Fruit fly (Drosophila melanogaster) whole organism, embryonic: Measurements from ENCODE around the gene CG32280.

ENCODE experiments used
- Asciz ChIP-seq: fragments of 200-800 bp; sonication (Bioruptor generic); optimal IDR thresholded peaks from 2 replicates; lab custom pipeline; 2017; ENCODE audit warnings: missing biosample characterization, mild to moderate bottlenecking, missing genetic modification characterization, missing genetic modification reagents
- Atf3 ChIP-seq: fragments of 200-800 bp; sonication (Bioruptor generic); optimal IDR thresholded peaks from 3 replicates; lab custom pipeline; 2016; ENCODE audit warnings: missing biosample characterization, missing genetic modification characterization
- B-H2 ChIP-seq: fragments of 200-800 bp; sonication (Bioruptor generic); optimal IDR thresholded peaks from 2 replicates; lab custom pipeline; 2018; ENCODE audit warnings: missing biosample characterization, mild to moderate bottlenecking, missing genetic modification characterization
- CG12155 ChIP-seq: fragments of 200-800 bp; sonication (Bioruptor generic); optimal IDR thresholded peaks from 3 replicates; lab custom pipeline; 2016; ENCODE audit warnings: missing biosample characterization, missing genetic modification characterization
- CG14965 ChIP-seq: fragments of 200-800 bp; sonication (Bioruptor generic); optimal IDR thresholded peaks from 2 replicates; lab custom pipeline; 2016; ENCODE audit warnings: missing biosample characterization, missing genetic modification characterization, borderline replicate concordance
- CG15479 ChIP-seq: fragments of 200-800 bp; sonication (Bioruptor generic); optimal IDR thresholded peaks from 3 replicates; lab custom pipeline; 2019; ENCODE audit warnings: missing biosample characterization, mild to moderate bottlenecking, missing genetic modification characterization, moderate library complexity
- CG1602 ChIP-seq: fragments of 200-800 bp; sonication (Bioruptor generic); optimal IDR thresholded peaks from 3 replicates; lab custom pipeline; 2016; ENCODE audit warnings: missing biosample characterization, missing genetic modification characterization
- CG17359 ChIP-seq: fragments of 200-800 bp; sonication (Bioruptor generic); optimal IDR thresholded peaks from 3 replicates; lab custom pipeline; 2018; ENCODE audit warnings: missing biosample characterization, mild to moderate bottlenecking, missing genetic modification characterization, moderate library complexity
- CG17568 ChIP-seq: fragments of 200-800 bp; sonication (Bioruptor generic); optimal IDR thresholded peaks from 2 replicates; lab custom pipeline; 2018; ENCODE audit warnings: missing biosample characterization, mild to moderate bottlenecking, missing genetic modification characterization, moderate library complexity
- CG1832 ChIP-seq: fragments of 200-800 bp; sonication (Bioruptor generic); optimal IDR thresholded peaks from 2 replicates; lab custom pipeline; 2017; ENCODE audit warnings: missing biosample characterization, mild to moderate bottlenecking, missing genetic modification characterization, inconsistent platforms
- CG32772 ChIP-seq: fragments of 200-800 bp; sonication (Bioruptor generic); IDR thresholded peaks from 2 replicates; pipeline ENCODE4 v1.3.6; 2022; ENCODE audit warnings: missing biosample characterization, missing genetic modification characterization
- CG3726 ChIP-seq: fragments of 200-800 bp; sonication (Bioruptor generic); IDR thresholded peaks from 3 replicates; pipeline ENCODE4, ENCODE4 v1.3.6; 2022; ENCODE audit warnings: missing biosample characterization, missing genetic modification characterization
- CG4617 ChIP-seq: fragments of 200-800 bp; sonication (Bioruptor generic); optimal IDR thresholded peaks from 3 replicates; lab custom pipeline; 2016; ENCODE audit warnings: missing biosample characterization, missing genetic modification characterization, borderline replicate concordance
- CG4854 ChIP-seq: fragments of 200-800 bp; sonication (Bioruptor generic); optimal IDR thresholded peaks from 2 replicates; lab custom pipeline; 2016; ENCODE audit warnings: missing biosample characterization, missing genetic modification characterization, inconsistent platforms
- CG5245 ChIP-seq: fragments of 200-800 bp; sonication (Bioruptor generic); optimal IDR thresholded peaks from 3 replicates; lab custom pipeline; 2016; ENCODE audit warnings: missing biosample characterization, missing genetic modification characterization
- CG6175 ChIP-seq: fragments of 200-800 bp; sonication (Bioruptor generic); IDR thresholded peaks from 3 replicates; pipeline ENCODE4 v1.3.6; 2022; ENCODE audit warnings: missing biosample characterization, missing genetic modification characterization
- CG7963 ChIP-seq: fragments of 200-800 bp; sonication (Bioruptor generic); IDR thresholded peaks from 3 replicates; pipeline ENCODE4 v1.3.6; 2022; ENCODE audit warnings: missing biosample characterization, missing genetic modification characterization; ENCODE audit not compliant: partially characterized antibody
- CG9797 ChIP-seq: fragments of 200-800 bp; sonication (Bioruptor generic); optimal IDR thresholded peaks from 3 replicates; lab custom pipeline; 2018; ENCODE audit warnings: missing biosample characterization, mild to moderate bottlenecking, missing genetic modification characterization
- CTCF ChIP-seq: fragments of 200-800 bp; sonication (Bioruptor generic); optimal IDR thresholded peaks from 2 replicates; lab custom pipeline; 2017; ENCODE audit warnings: missing biosample characterization, mild to moderate bottlenecking, missing genetic modification characterization, moderate library complexity
- Elba2 ChIP-seq: fragments of 200-800 bp; sonication (Bioruptor generic); optimal IDR thresholded peaks from 3 replicates; lab custom pipeline; 2016; ENCODE audit warnings: missing biosample characterization, missing genetic modification characterization
- Hey ChIP-seq: fragments of 200-800 bp; sonication (Bioruptor generic); optimal IDR thresholded peaks from 3 replicates; lab custom pipeline; 2018; ENCODE audit warnings: missing biosample characterization, mild to moderate bottlenecking, missing genetic modification characterization
- Hmr ChIP-seq: fragments of 200-800 bp; sonication (Bioruptor generic); optimal IDR thresholded peaks from 3 replicates; lab custom pipeline; 2017; ENCODE audit warnings: mild to moderate bottlenecking, missing biosample characterization, missing genetic modification reagents, missing genetic modification characterization
- Hr3 ChIP-seq: fragments of 200-800 bp; sonication (Bioruptor generic); optimal IDR thresholded peaks from 3 replicates; lab custom pipeline; 2016; ENCODE audit warnings: missing biosample characterization, missing genetic modification characterization
- Rfx ChIP-seq: fragments of 200-800 bp; sonication (Bioruptor generic); IDR thresholded peaks from 2 replicates; pipeline ENCODE4 v1.3.6; 2022; ENCODE audit warnings: missing biosample characterization, missing genetic modification characterization
- Spps ChIP-seq: fragments of 200-800 bp; sonication (Bioruptor generic); optimal IDR thresholded peaks from 2 replicates; lab custom pipeline; 2018; ENCODE audit warnings: missing biosample characterization, mild to moderate bottlenecking, missing genetic modification characterization
- Sry-β ChIP-seq: fragments of 200-800 bp; sonication (Bioruptor generic); optimal IDR thresholded peaks from 2 replicates; lab custom pipeline; 2018; ENCODE audit warnings: missing biosample characterization, mild to moderate bottlenecking, missing genetic modification characterization, moderate library complexity
- Trl ChIP-seq, 3 experiments: fragments of >200 bp in 2 of 3; fragments of 200-800 bp in 1 of 3; sonication (Bioruptor generic) in 1 of 3; optimal IDR thresholded peaks; 2 replicates in 1 of 3; 3 replicates in 2 of 3; lab custom pipeline; 2016 to 2017; ENCODE audit warnings: missing biosample characterization in 1 of 3, missing genetic modification characterization in 1 of 3
- ase ChIP-seq: fragments of 200-800 bp; sonication (Bioruptor generic); IDR thresholded peaks from 3 replicates; pipeline ENCODE4 v1.3.6; 2022; ENCODE audit warnings: missing biosample characterization, missing genetic modification characterization
- bowl ChIP-seq: fragments of 200-800 bp; sonication (Bioruptor generic); IDR thresholded peaks from 2 replicates; pipeline ENCODE4 v1.3.6; 2022; ENCODE audit warnings: missing biosample characterization, missing genetic modification characterization
- dan ChIP-seq: fragments of 200-800 bp; sonication (Bioruptor generic); IDR thresholded peaks from 2 replicates; pipeline ENCODE4 v1.3.6; 2022; ENCODE audit warnings: missing biosample characterization, missing genetic modification characterization
- esg ChIP-seq: fragments of 200-800 bp; sonication (Bioruptor generic); conservative IDR thresholded peaks from 2 replicates; pipeline ENCODE4 v1.3.6; 2022; ENCODE audit warnings: missing biosample characterization, missing genetic modification characterization
- eve ChIP-seq, 2 experiments: fragments of >200 bp; optimal IDR thresholded peaks; 2 replicates each; lab custom pipeline; 2017; ENCODE audit warnings: missing biosample characterization in 2 of 2, missing genetic modification characterization in 2 of 2
- gce ChIP-seq: fragments of 200-800 bp; sonication (Bioruptor generic); IDR thresholded peaks from 3 replicates; pipeline ENCODE4 v1.3.6; 2022; ENCODE audit warnings: missing biosample characterization, missing genetic modification characterization
- grau ChIP-seq: fragments of 200-800 bp; optimal IDR thresholded peaks from 3 replicates; lab custom pipeline; 2019; ENCODE audit warnings: missing biosample characterization, mild to moderate bottlenecking, missing genetic modification characterization, moderate library complexity
- her ChIP-seq: fragments of 200-800 bp; sonication (Bioruptor generic); optimal IDR thresholded peaks from 2 replicates; lab custom pipeline; 2016; ENCODE audit warnings: missing biosample characterization, missing genetic modification characterization
- ind ChIP-seq: fragments of 200-800 bp; sonication (Bioruptor generic); optimal IDR thresholded peaks from 3 replicates; lab custom pipeline; 2016; ENCODE audit warnings: missing biosample characterization, missing genetic modification characterization
- knrl ChIP-seq: fragments of 200-800 bp; sonication (Bioruptor generic); IDR thresholded peaks from 3 replicates; pipeline ENCODE4 v1.3.6; 2022; ENCODE audit warnings: missing biosample characterization, missing genetic modification characterization; ENCODE audit not compliant: partially characterized antibody
- nau ChIP-seq: fragments of 200-800 bp; sonication (Bioruptor generic); optimal IDR thresholded peaks from 3 replicates; lab custom pipeline; 2017; ENCODE audit warnings: missing biosample characterization, mild to moderate bottlenecking, missing genetic modification characterization, missing genetic modification reagents
- psq ChIP-seq: fragments of 200-800 bp; sonication (Bioruptor generic); optimal IDR thresholded peaks from 2 replicates; lab custom pipeline; 2017; ENCODE audit warnings: missing biosample characterization, missing genetic modification characterization
- pum ChIP-seq: fragments of 200-800 bp; sonication (Bioruptor generic); optimal IDR thresholded peaks from 2 replicates; lab custom pipeline; 2016; ENCODE audit warnings: missing biosample characterization, missing genetic modification characterization
- slou ChIP-seq: fragments of 200-800 bp; sonication (Bioruptor generic); optimal IDR thresholded peaks from 3 replicates; lab custom pipeline; 2016; ENCODE audit warnings: missing biosample characterization, missing genetic modification characterization
- slp2 ChIP-seq: fragments of 200-800 bp; sonication (Bioruptor generic); optimal IDR thresholded peaks from 2 replicates; lab custom pipeline; 2016; ENCODE audit warnings: missing biosample characterization, missing genetic modification characterization
- sqz ChIP-seq: fragments of 200-800 bp; sonication (Bioruptor generic); optimal IDR thresholded peaks from 3 replicates; lab custom pipeline; 2018; ENCODE audit warnings: missing biosample characterization, mild to moderate bottlenecking, missing genetic modification characterization
- stwl ChIP-seq: fragments of 200-800 bp; sonication (Bioruptor generic); optimal IDR thresholded peaks from 3 replicates; lab custom pipeline; 2018; ENCODE audit warnings: missing biosample characterization, mild to moderate bottlenecking, missing genetic modification characterization, moderate library complexity
- tll ChIP-seq, 2 experiments: fragments of 200-800 bp in 1 of 2; fragments of >200 bp in 1 of 2; sonication (Bioruptor generic) in 1 of 2; optimal IDR thresholded peaks; 2 replicates each; lab custom pipeline; 2017 to 2019; ENCODE audit warnings: missing biosample characterization in 2 of 2, missing genetic modification characterization in 2 of 2, mild to moderate bottlenecking in 1 of 2, moderate library complexity in 1 of 2
- trem ChIP-seq: fragments of 200-800 bp; optimal IDR thresholded peaks from 3 replicates; lab custom pipeline; 2019; ENCODE audit warnings: missing biosample characterization, mild to moderate bottlenecking, missing genetic modification characterization, moderate library complexity
- vfl ChIP-seq: fragments of 200-800 bp; sonication (Bioruptor generic); optimal IDR thresholded peaks from 2 replicates; lab custom pipeline; 2016; ENCODE audit warnings: missing biosample characterization, missing genetic modification characterization
- wdn ChIP-seq: fragments of 200-800 bp; sonication (Bioruptor generic); IDR thresholded peaks from 2 replicates; pipeline ENCODE4 v1.3.6; 2022; ENCODE audit warnings: missing biosample characterization, missing genetic modification characterization

Gene CG32280

DNA sequence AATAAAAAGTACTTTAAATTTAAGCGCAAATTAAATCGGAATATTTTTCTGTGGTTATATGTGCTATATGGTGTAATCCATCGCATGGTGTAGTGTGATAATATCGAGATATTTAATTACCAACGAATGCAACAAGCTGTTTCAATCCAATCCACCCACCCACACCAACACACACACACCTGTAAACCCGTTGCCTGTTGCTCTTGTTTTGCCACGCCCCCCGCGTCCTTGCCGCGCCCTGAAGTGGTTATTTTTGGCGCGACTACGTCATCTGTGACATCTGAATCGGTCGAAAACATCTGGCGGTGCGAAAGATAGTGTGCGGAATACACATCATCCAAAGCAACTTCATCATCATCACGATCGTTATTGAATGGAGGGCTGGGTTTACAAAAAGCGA lies 418 bp downstream of the CG32280 start (continued):
- TF ChIP-seq CG7963 = no peak

DNA sequence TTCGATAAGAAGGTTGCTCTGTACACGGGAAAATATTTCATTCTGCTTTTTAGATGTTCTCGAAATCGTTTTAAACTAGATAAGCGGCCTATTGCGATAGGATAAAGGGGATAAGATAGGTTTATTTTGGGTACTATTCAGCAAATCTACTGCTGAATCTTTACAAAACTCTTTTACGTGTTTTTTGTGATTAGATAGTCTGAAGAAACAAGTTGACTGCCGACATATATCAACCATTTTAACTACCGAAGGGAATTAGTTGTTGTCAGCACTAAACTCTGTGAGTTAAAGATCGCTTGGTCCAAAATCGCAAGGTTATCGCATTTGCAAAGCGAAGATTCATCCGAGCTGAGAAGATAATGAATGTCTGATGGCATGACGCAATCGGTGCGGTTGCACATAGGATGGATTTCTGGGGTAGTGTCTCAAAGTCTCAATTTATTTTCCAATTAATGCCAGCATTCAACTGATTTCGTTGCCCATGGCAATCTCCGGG lies 1.3 kb downstream of the CG32280 start, which contains the start of gene Asciz:
Asciz (minus strand) TSS at position 51 of the 496 bp plus-strand sequence.
- TF ChIP-seq Hmr (GFP tag; lab: Kevin White, UChicago) (no peak), bowl (no peak), CG12155 (GFP tag; lab: Kevin White, UChicago) (no peak), esg (GFP tag; lab: Robert Waterston, UW) (no peak), Rfx (GFP tag; lab: Robert Waterston, UW) (peak; percentile 28; the same call in 1 of the 2 replicates), CG9797 (GFP tag; lab: Kevin White, UChicago) (no peak), CG14965 (no peak), eve (GFP tag; optimal IDR thresholded peaks at IDR 0.05; lab: Kevin White, UChicago) (no peak), CG15479 (GFP tag; lab: Kevin White, UChicago) (peak; percentile 4), knrl (GFP tag; lab: Robert Waterston, UW) (no peak)

DNA sequence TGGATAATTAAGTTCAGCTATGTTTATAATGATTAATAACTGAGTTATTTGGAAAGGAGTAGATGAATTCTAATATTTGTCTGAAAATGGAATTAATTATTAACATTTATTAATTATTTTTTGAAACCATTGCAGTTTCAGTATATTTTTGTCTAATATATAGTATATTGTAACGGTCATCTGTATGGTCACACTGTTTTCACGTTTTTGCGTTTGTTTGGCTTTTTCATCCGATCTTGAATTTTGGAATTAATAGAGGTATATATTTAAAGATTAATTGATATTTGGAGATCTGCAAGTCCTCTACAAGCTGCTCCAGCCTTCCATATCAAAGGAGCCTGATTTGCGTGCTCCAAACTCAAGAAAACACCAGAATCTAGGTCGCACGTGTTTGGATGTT lies 4.1 kb downstream of the CG32280 start, which contains the start of the genes CG32278 and CG32281:
CG32278 (plus strand) TSS at position 180 of the 400 bp plus-strand sequence.
CG32281 (plus strand) TSS at position 269 of the 400 bp plus-strand sequence.
- no peak for TF ChIP-seq vfl (GFP tag; lab: Kevin White, UChicago)
- TF ChIP-seq CTCF (GFP tag; lab: Kevin White, UChicago) = no peak
- TF ChIP-seq tll (GFP tag; optimal IDR thresholded peaks at IDR 0.05; lab: Kevin White, UChicago) = no peak
- no peak for TF ChIP-seq slp2 (GFP tag; lab: Kevin White, UChicago)
- no peak for TF ChIP-seq CG17568 (GFP tag; lab: Kevin White, UChicago)
- TF ChIP-seq CG32772 (GFP tag; lab: Robert Waterston, UW) = no peak
- no peak for TF ChIP-seq Hr3 (GFP tag; lab: Kevin White, UChicago)
- TF ChIP-seq pum (GFP tag; lab: Kevin White, UChicago) = no peak
- TF ChIP-seq ase = no peak
- TF ChIP-seq CG1602 (GFP tag; lab: Kevin White, UChicago) = no peak
- TF ChIP-seq slou (GFP tag; lab: Kevin White, UChicago) = no peak
- no peak for TF ChIP-seq Sry-β (GFP tag; lab: Kevin White, UChicago)
- TF ChIP-seq CG17359 (tag; lab: Kevin White, UChicago) = no peak
- peak; percentile 28 for TF ChIP-seq CG4617
- no peak for TF ChIP-seq Atf3 (GFP tag; lab: Kevin White, UChicago)
- TF ChIP-seq CG6175 (GFP tag; lab: Robert Waterston, UW) = no peak
- TF ChIP-seq Hey (tag; lab: Kevin White, UChicago) = no peak
- TF ChIP-seq CG5245 = no peak
- no peak for TF ChIP-seq Trl (optimal IDR thresholded peaks at IDR 0.05; lab: Kevin White, UChicago)
- no peak for TF ChIP-seq Trl (GFP tag; optimal IDR thresholded peaks at IDR 0.05; lab: Kevin White, UChicago)
- no peak for TF ChIP-seq her (GFP tag; lab: Kevin White, UChicago)
- no peak for TF ChIP-seq ind
- TF ChIP-seq eve (GFP tag; optimal IDR thresholded peaks at IDR 0.05; lab: Kevin White, UChicago) = no peak
- TF ChIP-seq gce (GFP tag; lab: Robert Waterston, UW) = no peak
- TF ChIP-seq CG4854 (GFP tag; lab: Kevin White, UChicago) = no peak
- peak; percentile 41 for TF ChIP-seq trem (tag; lab: Kevin White, UChicago)
- no peak for TF ChIP-seq Asciz
- TF ChIP-seq CG1832 (GFP tag; lab: Kevin White, UChicago) = no peak
- no peak for TF ChIP-seq nau (GFP tag; lab: Kevin White, UChicago)
- TF ChIP-seq CG9797 (GFP tag; lab: Kevin White, UChicago) = peak; percentile 52
- no peak for TF ChIP-seq B-H2 (GFP tag; lab: Kevin White, UChicago)
- no peak for TF ChIP-seq psq (GFP tag; lab: Kevin White, UChicago)
- TF ChIP-seq sqz = no peak
- TF ChIP-seq grau (tag; lab: Kevin White, UChicago) = no peak
- TF ChIP-seq stwl (tag; lab: Kevin White, UChicago) = peak; percentile 41
- no peak for TF ChIP-seq Elba2
- no peak for TF ChIP-seq wdn (GFP tag; lab: Robert Waterston, UW)
- no peak for TF ChIP-seq dan (GFP tag; lab: Robert Waterston, UW)
- TF ChIP-seq Spps = no peak
- no peak for TF ChIP-seq CG3726 (GFP tag; lab: Robert Waterston, UW)
